Worm (Caenorhabditis elegans) whole organism, L3 larva: ENCODE results near the gene daam-1.

Experiments
- hmg-11 ChIP-seq: sonication (generic microtip); optimal IDR thresholded peaks from 2 replicates; lab custom pipeline; 2016; ENCODE audit warnings: missing genetic modification characterization, missing compliant biosample characterization
- nhr-76 ChIP-seq: fragments of 150-350 bp; sonication (generic microtip); optimal IDR thresholded peaks from 5 replicates; lab custom pipeline; 2014; ENCODE audit warnings: missing biosample characterization, missing genetic modification characterization
- pqm-1 ChIP-seq: fragments of 150-350 bp; optimal IDR thresholded peaks from 2 replicates; lab custom pipeline; 2017; ENCODE audit warnings: missing biosample characterization, missing genetic modification characterization, inconsistent platforms
- tbx-2 ChIP-seq: sonication (generic microtip); optimal IDR thresholded peaks from 2 replicates; lab custom pipeline; 2016; ENCODE audit warnings: mild to moderate bottlenecking, missing genetic modification characterization, missing compliant biosample characterization
- zag-1 ChIP-seq: fragments of 150-350 bp; optimal IDR thresholded peaks from 2 replicates; lab custom pipeline; 2014; ENCODE audit warnings: missing biosample characterization, missing genetic modification characterization

DNA sequence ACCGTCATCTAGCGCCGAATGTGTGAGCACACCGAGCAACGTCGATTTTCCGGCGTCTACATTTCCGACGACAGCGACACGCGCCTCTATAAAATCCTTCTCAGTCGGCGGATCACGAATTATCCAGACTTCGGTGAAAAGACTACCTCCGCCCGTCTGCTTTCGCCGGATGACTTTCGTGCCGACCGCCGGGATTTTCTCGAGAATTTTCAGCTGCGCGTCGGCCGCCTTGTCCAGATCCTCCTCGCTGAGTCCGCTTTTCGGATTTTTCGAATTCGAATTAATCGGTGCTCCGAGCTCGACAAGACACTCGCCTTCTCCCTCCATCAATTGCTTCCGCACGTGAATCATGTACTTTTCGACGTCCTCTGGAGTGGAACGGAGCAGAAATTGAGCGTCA, 38.6 kb upstream of the daam-1 start:
- TF ChIP-seq tbx-2 = no peak
- TF ChIP-seq zag-1 (tag; lab: Kevin White, UChicago) = no peak
- TF ChIP-seq hmg-11 (tag; lab: Kevin White, UChicago) = no peak
- TF ChIP-seq pqm-1 (tag; lab: Kevin White, UChicago) = no peak
- no peak for TF ChIP-seq nhr-76 (tag; lab: Kevin White, UChicago)
